ENCODE assay signal across 1 fruit fly cellular context in genomic region chr3L:11785291-11785690, dm6.
TF ChIP-seq lines count a peak whose summit lies in the region.

No protein-coding gene starts in this region.

TF ChIP-seq in whole organism, embryonic, 481 proteins besides CTCF, POLR2A, EP300 and RAD21 (continued from another document):
- TF ChIP-seq CG9215 (GFP tag; IDR thresholded peaks at IDR 0.05; lab: Robert Waterston, UW) (peak; percentile 58), cad (GFP tag; optimal IDR thresholded peaks at IDR 0.05; lab: Kevin White, UChicago) (no peak), C15 (GFP tag; IDR thresholded peaks at IDR 0.05; lab: Robert Waterston, UW) (no peak), caup (GFP tag; optimal IDR thresholded peaks at IDR 0.05; lab: Kevin White, UChicago; ENCODE audit: severe bottlenecking) (peak; percentile 18), maf-S (GFP tag; optimal IDR thresholded peaks at IDR 0.05; lab: Kevin White, UChicago) (no peak), Mes4 (GFP tag; optimal IDR thresholded peaks at IDR 0.05; lab: Kevin White, UChicago) (no peak), Optix (GFP tag; IDR thresholded peaks at IDR 0.05; lab: Robert Waterston, UW) (no peak), Chrac-16 (GFP tag; optimal IDR thresholded peaks at IDR 0.05; lab: Kevin White, UChicago) (peak; percentile 13), sisA (GFP tag; IDR thresholded peaks at IDR 0.05; lab: Robert Waterston, UW) (peak; percentile 34; the same call in 1 of the 2 replicates), CG7786 (GFP tag; optimal IDR thresholded peaks at IDR 0.05; lab: Kevin White, UChicago) (no peak), slp2 (GFP tag; optimal IDR thresholded peaks at IDR 0.05; lab: Kevin White, UChicago) (no peak), CG11723 (GFP tag; optimal IDR thresholded peaks at IDR 0.05; lab: Kevin White, UChicago) (no peak), sob (GFP tag; IDR thresholded peaks at IDR 0.05; lab: Robert Waterston, UW) (peak; percentile 62; the same call in 1 of the 2 replicates), Hand (GFP tag; optimal IDR thresholded peaks at IDR 0.05; lab: Kevin White, UChicago) (no peak), knrl (GFP tag; IDR thresholded peaks at IDR 0.05; lab: Robert Waterston, UW; ENCODE audit: partially characterized antibody) (no peak), CG7556 (GFP tag; optimal IDR thresholded peaks at IDR 0.05; lab: Kevin White, UChicago) (no peak), mld (GFP tag; IDR thresholded peaks at IDR 0.05; lab: Robert Waterston, UW; ENCODE audit: partially characterized antibody) (no peak), zen (tag; optimal IDR thresholded peaks at IDR 0.05; lab: Kevin White, UChicago) (no peak), gem (tag; optimal IDR thresholded peaks at IDR 0.05; lab: Kevin White, UChicago) (no peak), CG10209 (GFP tag; optimal IDR thresholded peaks at IDR 0.05; lab: Kevin White, UChicago) (peak; percentile 29), sna (GFP tag; IDR thresholded peaks at IDR 0.05; lab: Robert Waterston, UW; ENCODE audit: partially characterized antibody) (no peak), sqz (GFP tag; optimal IDR thresholded peaks at IDR 0.05; lab: Kevin White, UChicago) (no peak), Rx (GFP tag; IDR thresholded peaks at IDR 0.05; lab: Robert Waterston, UW) (no peak), lab (GFP tag; optimal IDR thresholded peaks at IDR 0.05; lab: Kevin White, UChicago) (no peak), btn (GFP tag; optimal IDR thresholded peaks at IDR 0.05; lab: Kevin White, UChicago) (no peak), disco-r (GFP tag; optimal IDR thresholded peaks at IDR 0.05; lab: Kevin White, UChicago) (no peak), Hr3 (GFP tag; optimal IDR thresholded peaks at IDR 0.05; lab: Kevin White, UChicago) (peak; percentile 29), CG16779 (GFP tag; IDR thresholded peaks at IDR 0.05; lab: Robert Waterston, UW) (no peak), sens (GFP tag; lab: Kevin White, UChicago) (peak; percentile 60), CG2120 (GFP tag; optimal IDR thresholded peaks at IDR 0.05; lab: Kevin White, UChicago) (peak; percentile 71), Dref (GFP tag; IDR thresholded peaks at IDR 0.05; lab: Robert Waterston, UW) (no peak), CG7928 (GFP tag; optimal IDR thresholded peaks at IDR 0.05; lab: Kevin White, UChicago) (peak; percentile 17), H15 (GFP tag; IDR thresholded peaks at IDR 0.05; lab: Robert Waterston, UW) (peak; percentile 51; the same call in 2 of the 3 replicates), CG13296 (GFP tag; optimal IDR thresholded peaks at IDR 0.05; lab: Kevin White, UChicago) (peak; percentile 60), CG18619 (GFP tag; optimal IDR thresholded peaks at IDR 0.05; lab: Kevin White, UChicago) (peak; percentile 19), Tbp (GFP tag; optimal IDR thresholded peaks at IDR 0.05; lab: Kevin White, UChicago) (no peak), otp (GFP tag; IDR thresholded peaks at IDR 0.05; lab: Robert Waterston, UW) (no peak), CG16813 (GFP tag; IDR thresholded peaks at IDR 0.05; lab: Robert Waterston, UW; ENCODE audit: partially characterized antibody) (no peak), CG13894 (tag; optimal IDR thresholded peaks at IDR 0.05; lab: Kevin White, UChicago) (no peak), Dfd (GFP tag; optimal IDR thresholded peaks at IDR 0.05; lab: Kevin White, UChicago) (no peak), hb (GFP tag; IDR thresholded peaks at IDR 0.05; lab: Robert Waterston, UW; ENCODE audit: partially characterized antibody) (no peak), CG6272 (GFP tag; IDR thresholded peaks at IDR 0.05; lab: Robert Waterston, UW) (no peak), toy (GFP tag; IDR thresholded peaks at IDR 0.05; lab: Robert Waterston, UW) (no peak), CG14710 (tag; optimal IDR thresholded peaks at IDR 0.05; lab: Kevin White, UChicago) (no peak), bcd (GFP tag; optimal IDR thresholded peaks at IDR 0.05; lab: Kevin White, UChicago) (peak; percentile 48), CG4282 (GFP tag; optimal IDR thresholded peaks at IDR 0.05; lab: Kevin White, UChicago) (no peak), Hmx (GFP tag; optimal IDR thresholded peaks at IDR 0.05; lab: Kevin White, UChicago) (no peak), B-H1 (GFP tag; IDR thresholded peaks at IDR 0.05; lab: Robert Waterston, UW) (peak; percentile 31; the same call in 2 of the 3 replicates), NfI (GFP tag; optimal IDR thresholded peaks at IDR 0.05; lab: Kevin White, UChicago) (peak; percentile 31), Sry-β (GFP tag; optimal IDR thresholded peaks at IDR 0.05; lab: Kevin White, UChicago) (no peak), gt (GFP tag; IDR thresholded peaks at IDR 0.05; lab: Robert Waterston, UW) (no peak), ro (GFP tag; IDR thresholded peaks at IDR 0.05; lab: Robert Waterston, UW) (no peak), psq (GFP tag; optimal IDR thresholded peaks at IDR 0.05; lab: Kevin White, UChicago) (no peak), CG11093 (GFP tag; IDR thresholded peaks at IDR 0.05; lab: Robert Waterston, UW) (no peak), CG11247 (GFP tag; IDR thresholded peaks at IDR 0.05; lab: Robert Waterston, UW) (0 out of 2 replicates have a peak, but pooled peaks have one; percentile 46), CG43689 (GFP tag; IDR thresholded peaks at IDR 0.05; lab: Robert Waterston, UW) (no peak), ERR (GFP tag; optimal IDR thresholded peaks at IDR 0.05; lab: Kevin White, UChicago) (no peak), CG7745 (tag; optimal IDR thresholded peaks at IDR 0.05; lab: Kevin White, UChicago) (no peak), br (optimal IDR thresholded peaks at IDR 0.05; lab: Kevin White, UChicago) (no peak), mirr (GFP tag; optimal IDR thresholded peaks at IDR 0.05; lab: Kevin White, UChicago) (no peak), Hey (tag; optimal IDR thresholded peaks at IDR 0.05; lab: Kevin White, UChicago) (no peak), CG18476 (GFP tag; optimal IDR thresholded peaks at IDR 0.05; lab: Kevin White, UChicago) (peak; percentile 10), CG6791 (GFP tag; IDR thresholded peaks at IDR 0.05; lab: Robert Waterston, UW; ENCODE audit: partially characterized antibody) (no peak)
